Worm (Caenorhabditis elegans) whole organism, young adult: ENCODE results near the gene tmem-24.

Experiments used
- B0261.1 ChIP-seq: sonication (generic microtip); optimal IDR thresholded peaks from 2 replicates; lab custom pipeline; 2016; ENCODE audit warnings: mild to moderate bottlenecking, missing genetic modification characterization, moderate library complexity, missing compliant biosample characterization
- F10E7.11 ChIP-seq: sonication (generic microtip); optimal IDR thresholded peaks from 2 replicates; lab custom pipeline; 2017; ENCODE audit warnings: mild to moderate bottlenecking, missing genetic modification characterization, moderate library complexity, missing compliant biosample characterization
- F22D6.2 ChIP-seq: sonication (generic microtip); optimal IDR thresholded peaks from 2 replicates; lab custom pipeline; 2016; ENCODE audit warnings: mild to moderate bottlenecking, missing genetic modification characterization, missing compliant biosample characterization
- F23B12.7 ChIP-seq: sonication (generic microtip); optimal IDR thresholded peaks from 2 replicates; lab custom pipeline; 2017; ENCODE audit warnings: missing genetic modification characterization, mild to moderate bottlenecking, missing compliant biosample characterization, antibody characterized with exemption, moderate library complexity; ENCODE audit not compliant: insufficient read depth
- F33H1.4 ChIP-seq: fragments of 200-800 bp; sonication (Bioruptor generic); IDR thresholded peaks from 2 replicates; pipeline ENCODE4 v1.3.6; 2022; ENCODE audit warnings: missing genetic modification reagents, missing genetic modification characterization, missing compliant biosample characterization
- F57A8.1 ChIP-seq: fragments of 200-800 bp; sonication (Bioruptor generic); optimal IDR thresholded peaks from 2 replicates; lab custom pipeline; 2018; ENCODE audit warnings: mild to moderate bottlenecking, missing genetic modification characterization, moderate library complexity, missing compliant biosample characterization
- K11D2.4 ChIP-seq: fragments of 200-800 bp; sonication (Bioruptor generic); IDR thresholded peaks from 2 replicates; pipeline ENCODE4 v1.3.6; 2022; ENCODE audit warnings: missing genetic modification reagents, missing genetic modification characterization, missing compliant biosample characterization
- K12H6.12 ChIP-seq: fragments of 200-800 bp; sonication (Bioruptor generic); optimal IDR thresholded peaks from 2 replicates; lab custom pipeline; 2018; ENCODE audit warnings: mild to moderate bottlenecking, missing genetic modification characterization, missing compliant biosample characterization
- Y53F4B.3 ChIP-seq: fragments of 200-800 bp; sonication (Bioruptor generic); IDR thresholded peaks from 2 replicates; pipeline ENCODE4 v1.3.6; 2022; ENCODE audit warnings: missing genetic modification reagents, missing genetic modification characterization, missing compliant biosample characterization
- Y67H2A.10 ChIP-seq: fragments of 200-800 bp; sonication (Bioruptor generic); conservative IDR thresholded peaks from 2 replicates; pipeline ENCODE4 v1.3.6; 2022; ENCODE audit warnings: missing genetic modification reagents, missing genetic modification characterization, missing compliant biosample characterization
- aptf-2 ChIP-seq: fragments of 200-800 bp; sonication (Bioruptor generic); conservative IDR thresholded peaks from 2 replicates; pipeline ENCODE4 v1.3.6; 2022; ENCODE audit warnings: missing genetic modification reagents, missing genetic modification characterization, missing compliant biosample characterization
- athp-1 ChIP-seq: sonication (generic microtip); optimal IDR thresholded peaks from 2 replicates; lab custom pipeline; 2017; ENCODE audit warnings: mild to moderate bottlenecking, missing genetic modification characterization, missing compliant biosample characterization
- attf-5 ChIP-seq: fragments of 200-800 bp; sonication (Bioruptor generic); optimal IDR thresholded peaks from 2 replicates; lab custom pipeline; 2018; ENCODE audit warnings: mild to moderate bottlenecking, missing genetic modification characterization, missing compliant biosample characterization
- cebp-1 ChIP-seq, 2 experiments: fragments of 200-800 bp in 1 of 2; sonication (Bioruptor generic) in 1 of 2; sonication (generic microtip) in 1 of 2; IDR thresholded peaks in 1 of 2; optimal IDR thresholded peaks in 1 of 2; 2 replicates each; pipeline versions ENCODE4 v1.3.6 to Lab custom; 2017 to 2022; ENCODE audit warnings: missing compliant biosample characterization in 2 of 2, missing genetic modification characterization in 2 of 2, mild to moderate bottlenecking in 1 of 2, missing genetic modification reagents in 1 of 2, moderate library complexity in 1 of 2
- ceh-100 ChIP-seq: fragments of 200-800 bp; sonication (Bioruptor generic); IDR thresholded peaks from 2 replicates; pipeline ENCODE4 v1.3.6; 2022; ENCODE audit warnings: missing genetic modification reagents, missing genetic modification characterization, missing compliant biosample characterization
- ceh-27 ChIP-seq: fragments of 200-800 bp; sonication (Bioruptor generic); optimal IDR thresholded peaks from 2 replicates; lab custom pipeline; 2018; ENCODE audit warnings: mild to moderate bottlenecking, missing genetic modification characterization, moderate library complexity, missing compliant biosample characterization
- chd-7 ChIP-seq: sonication (generic microtip); optimal IDR thresholded peaks from 2 replicates; lab custom pipeline; 2016; ENCODE audit warnings: mild to moderate bottlenecking, missing genetic modification characterization, moderate library complexity, missing compliant biosample characterization
- die-1 ChIP-seq: sonication (generic microtip); optimal IDR thresholded peaks from 2 replicates; lab custom pipeline; 2016; ENCODE audit warnings: missing genotype, mild to moderate bottlenecking, missing genetic modification characterization, missing compliant biosample characterization
- egl-44 ChIP-seq: fragments of 200-800 bp; sonication (Bioruptor generic); IDR thresholded peaks from 2 replicates; pipeline ENCODE4 v1.3.6; 2022; ENCODE audit warnings: missing genetic modification reagents, missing genetic modification characterization, missing compliant biosample characterization
- egrh-3 ChIP-seq: fragments of 200-800 bp; sonication (Bioruptor generic); IDR thresholded peaks from 2 replicates; pipeline ENCODE4 v1.3.6; 2022; ENCODE audit warnings: missing genetic modification reagents, missing genetic modification characterization, missing compliant biosample characterization
- ekl-4 ChIP-seq: fragments of 200-800 bp; sonication (Bioruptor generic); IDR thresholded peaks from 2 replicates; pipeline ENCODE4 v1.3.6; 2022; ENCODE audit warnings: missing genetic modification reagents, missing genetic modification characterization, missing compliant biosample characterization
- him-1 ChIP-seq: sonication (generic microtip); optimal IDR thresholded peaks from 2 replicates; lab custom pipeline; 2016; ENCODE audit warnings: missing genotype, missing genetic modification reagents, missing genetic modification characterization, missing compliant biosample characterization
- lin-26 ChIP-seq: fragments of 200-800 bp; sonication (Bioruptor generic); IDR thresholded peaks from 2 replicates; pipeline ENCODE4 v1.3.6; 2022; ENCODE audit warnings: missing genetic modification reagents, missing genetic modification characterization, missing compliant biosample characterization
- lin-40 ChIP-seq: sonication (generic microtip); optimal IDR thresholded peaks from 2 replicates; lab custom pipeline; 2016; ENCODE audit warnings: missing genetic modification characterization, mild to moderate bottlenecking, missing compliant biosample characterization, missing genotype, missing genetic modification reagents
- lir-1 ChIP-seq: fragments of 200-800 bp; sonication (Bioruptor generic); conservative IDR thresholded peaks from 2 replicates; pipeline ENCODE4 v1.3.6; 2022; ENCODE audit warnings: missing genetic modification reagents, missing genetic modification characterization, missing compliant biosample characterization
- madf-3 ChIP-seq: fragments of 200-800 bp; sonication (Bioruptor generic); IDR thresholded peaks from 2 replicates; pipeline ENCODE4 v1.3.6; 2022; ENCODE audit warnings: missing genetic modification reagents, missing genetic modification characterization, missing compliant biosample characterization
- madf-6 ChIP-seq: fragments of 200-800 bp; sonication (Bioruptor generic); IDR thresholded peaks from 2 replicates; pipeline ENCODE4 v1.3.6; 2022; ENCODE audit warnings: missing genetic modification reagents, missing genetic modification characterization, missing compliant biosample characterization
- mcd-1 ChIP-seq: fragments of 200-800 bp; sonication (Bioruptor generic); IDR thresholded peaks from 2 replicates; pipeline ENCODE4 v1.3.6; 2022; ENCODE audit warnings: missing genetic modification reagents, missing genetic modification characterization, missing compliant biosample characterization
- nfyb-1 ChIP-seq: fragments of 200-800 bp; sonication (Bioruptor generic); IDR thresholded peaks from 2 replicates; pipeline ENCODE4 v1.3.6; 2022; ENCODE audit warnings: missing genetic modification reagents, missing genetic modification characterization, missing compliant biosample characterization
- nhr-120 ChIP-seq: fragments of 200-800 bp; sonication (Bioruptor generic); IDR thresholded peaks from 2 replicates; pipeline ENCODE4 v1.3.6; 2022; ENCODE audit warnings: missing genetic modification characterization, missing compliant biosample characterization
- nhr-179 ChIP-seq: sonication (generic microtip); optimal IDR thresholded peaks from 2 replicates; lab custom pipeline; 2016; ENCODE audit warnings: mild to moderate bottlenecking, missing genetic modification characterization, missing compliant biosample characterization
- nhr-27 ChIP-seq: fragments of 200-800 bp; sonication (Bioruptor generic); optimal IDR thresholded peaks from 2 replicates; lab custom pipeline; 2018; ENCODE audit warnings: mild to moderate bottlenecking, missing genetic modification characterization, moderate library complexity, missing compliant biosample characterization
- pbrm-1 ChIP-seq: fragments of 200-800 bp; sonication (Bioruptor generic); IDR thresholded peaks from 2 replicates; pipeline ENCODE4 v1.3.6; 2022; ENCODE audit warnings: missing genetic modification reagents, missing genetic modification characterization, missing compliant biosample characterization
- rpc-1 ChIP-seq, 2 experiments: fragments of 150-350 bp in 1 of 2; sonication (generic microtip) in 1 of 2; optimal IDR thresholded peaks; 2 replicates each; lab custom pipeline; 2014 to 2018; ENCODE audit warnings: missing biosample characterization in 1 of 2, missing genetic modification characterization in 1 of 2, missing genetic modification reagents in 1 of 2, missing genotype in 1 of 2
- sdz-38 ChIP-seq: sonication (generic microtip); optimal IDR thresholded peaks from 2 replicates; lab custom pipeline; 2016; ENCODE audit warnings: missing genotype, missing genetic modification characterization, missing compliant biosample characterization
- snpc-1.1 ChIP-seq: sonication (generic microtip); optimal IDR thresholded peaks from 2 replicates; lab custom pipeline; 2017; ENCODE audit warnings: missing genetic modification characterization, mild to moderate bottlenecking, missing compliant biosample characterization, antibody characterized with exemption, moderate library complexity, missing genotype, missing genetic modification reagents; ENCODE audit not compliant: insufficient read depth
- snpc-4 ChIP-seq, 5 experiments: fragments of 150-350 bp in 1 of 5; sonication (generic microtip) in 4 of 5; optimal IDR thresholded peaks; 2 replicates each; lab custom pipeline; 2014 to 2018; ENCODE audit warnings: missing genetic modification characterization in 5 of 5, missing biosample characterization in 3 of 5, antibody characterized with exemption in 2 of 5, mild to moderate bottlenecking in 2 of 5, missing compliant biosample characterization in 2 of 5, missing genotype in 2 of 5, moderate library complexity in 2 of 5, missing genetic modification reagents in 1 of 5
- somi-1 ChIP-seq: fragments of 200-800 bp; sonication (Bioruptor generic); optimal IDR thresholded peaks from 2 replicates; lab custom pipeline; 2018; ENCODE audit warnings: mild to moderate bottlenecking, missing genetic modification characterization, missing compliant biosample characterization
- tbp1 ChIP-seq: fragments of 200-800 bp; sonication (Bioruptor generic); optimal IDR thresholded peaks from 2 replicates; lab custom pipeline; 2018; ENCODE audit warnings: mild to moderate bottlenecking, missing genetic modification characterization, missing compliant biosample characterization
- unc-130 ChIP-seq: sonication (generic microtip); optimal IDR thresholded peaks from 2 replicates; lab custom pipeline; 2016; ENCODE audit warnings: missing genetic modification reagents, missing genetic modification characterization, missing compliant biosample characterization
- zfh-2 ChIP-seq: fragments of 200-800 bp; sonication (Bioruptor generic); conservative IDR thresholded peaks from 2 replicates; pipeline ENCODE4 v1.3.6; 2022; ENCODE audit warnings: missing genetic modification reagents, missing genetic modification characterization, missing compliant biosample characterization
- ztf-18 ChIP-seq: sonication (generic microtip); optimal IDR thresholded peaks from 2 replicates; lab custom pipeline; 2016; ENCODE audit warnings: missing genotype, mild to moderate bottlenecking, missing genetic modification characterization, missing compliant biosample characterization
- ztf-26 ChIP-seq: sonication (generic microtip); optimal IDR thresholded peaks from 2 replicates; lab custom pipeline; 2017; ENCODE audit warnings: missing genetic modification characterization, missing compliant biosample characterization
- ztf-6 ChIP-seq: fragments of 200-800 bp; sonication (Bioruptor generic); IDR thresholded peaks from 2 replicates; pipeline ENCODE4 v1.3.6; 2022; ENCODE audit warnings: missing genetic modification reagents, missing genetic modification characterization, missing compliant biosample characterization

tmem-24 gene

DNA sequence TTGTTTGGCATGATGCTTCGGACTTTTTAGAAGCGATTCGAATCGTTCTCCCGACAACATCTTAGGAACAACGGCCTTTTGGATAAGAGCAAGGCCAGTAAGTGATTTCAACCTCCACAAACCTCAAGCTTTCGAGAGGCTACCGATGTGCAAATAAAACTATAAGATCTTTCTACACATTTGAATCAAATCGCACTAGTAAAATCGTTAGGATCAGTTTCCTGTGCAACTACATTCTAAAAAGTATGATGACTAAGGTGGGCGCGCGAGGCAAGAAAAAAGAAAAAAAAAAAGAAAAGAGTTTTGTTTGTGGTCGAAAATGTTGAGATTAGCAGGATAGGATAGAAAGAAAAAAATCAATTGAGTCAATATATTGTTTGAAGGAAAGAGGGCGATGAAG lies at the start of gene tmem-24:
Gene tmem-24 (minus strand): TSS at position 101 of the 400 bp plus-strand sequence.
- TF ChIP-seq sdz-38 (tag; lab: Kevin White, UChicago) (no peak), unc-130 (GFP tag; lab: Kevin White, UChicago) (no peak), Y53F4B.3 (no peak), F23B12.7 (no peak), F10E7.11 (tag; lab: Kevin White, UChicago) (no peak), die-1 (tag; lab: Kevin White, UChicago) (no peak), ztf-18 (tag; lab: Kevin White, UChicago) (no peak), Y67H2A.10 (GFP tag; lab: Robert Waterston, UW) (no peak), K11D2.4 (GFP tag; lab: Robert Waterston, UW) (no peak), lir-1 (GFP tag; lab: Robert Waterston, UW) (no peak), him-1 (no peak), nhr-179 (no peak), aptf-2 (no peak), rpc-1 (optimal IDR thresholded peaks at IDR 0.05; lab: Kevin White, UChicago) (no peak), rpc-1 (tag; optimal IDR thresholded peaks at IDR 0.05; lab: Kevin White, UChicago) (no peak), lin-26 (GFP tag; lab: Robert Waterston, UW) (no peak)
- TF ChIP-seq, all 124 proteins: peak for 0

- TF ChIP-seq egrh-3 = peak; percentile 24; the same call in 1 of the 2 replicates
- TF ChIP-seq cebp-1 (GFP tag; IDR thresholded peaks at IDR 0.05; lab: Robert Waterston, UW) = 0 out of 2 replicates have a peak, but pooled peaks have one; percentile 15
- peak; percentile 64 for TF ChIP-seq cebp-1 (tag; optimal IDR thresholded peaks at IDR 0.05; lab: Kevin White, UChicago)
- no peak for TF ChIP-seq Y53F4B.3
- TF ChIP-seq nhr-120 = no peak
- 0 out of 2 replicates have a peak, but pooled peaks have one; percentile 24 for TF ChIP-seq egl-44 (GFP tag; lab: Robert Waterston, UW)
- no peak for TF ChIP-seq F57A8.1 (GFP tag; lab: Kevin White, UChicago)
- 0 out of 2 replicates have a peak, but pooled peaks have one; percentile 26 for TF ChIP-seq madf-6 (GFP tag; lab: Robert Waterston, UW)
- TF ChIP-seq somi-1 = peak; percentile 5
- no peak for TF ChIP-seq F33H1.4 (GFP tag; lab: Robert Waterston, UW)
- TF ChIP-seq ekl-4 (GFP tag; lab: Robert Waterston, UW) = 0 out of 2 replicates have a peak, but pooled peaks have one; percentile 30
- TF ChIP-seq lir-1 (GFP tag; lab: Robert Waterston, UW) = peak; percentile 92
- peak; percentile 63; the same call in 1 of the 2 replicates for TF ChIP-seq K11D2.4 (GFP tag; lab: Robert Waterston, UW)
- no peak for TF ChIP-seq snpc-1.1 (tag; lab: Kevin White, UChicago)
- TF ChIP-seq lin-26 (GFP tag; lab: Robert Waterston, UW) = peak; percentile 61; the same call in 1 of the 2 replicates
- TF ChIP-seq nhr-27 = no peak
- TF ChIP-seq mcd-1 (GFP tag; lab: Robert Waterston, UW) = peak; percentile 30; the same call in 1 of the 2 replicates
- peak; percentile 15 for TF ChIP-seq athp-1 (tag; lab: Kevin White, UChicago)
- peak; percentile 77 for TF ChIP-seq chd-7 (tag; lab: Kevin White, UChicago)
- peak; percentile 8 for TF ChIP-seq ztf-26 (tag; lab: Kevin White, UChicago)
- TF ChIP-seq lin-40 (tag; lab: Kevin White, UChicago) = no peak
- peak; percentile 26 for TF ChIP-seq die-1 (tag; lab: Kevin White, UChicago)
- no peak for TF ChIP-seq ceh-100
- peak; percentile 67; the same call in 1 of the 2 replicates for TF ChIP-seq zfh-2 (GFP tag; lab: Robert Waterston, UW)
- no peak for TF ChIP-seq F22D6.2
- TF ChIP-seq attf-5 (GFP tag; lab: Kevin White, UChicago) = peak; percentile 49
- no peak for TF ChIP-seq B0261.1 (tag; lab: Kevin White, UChicago)
- peak; percentile 59 for TF ChIP-seq K12H6.12 (tag; lab: Kevin White, UChicago)
- 0 out of 2 replicates have a peak, but pooled peaks have one; percentile 10 for TF ChIP-seq madf-3
- TF ChIP-seq tbp1 (GFP tag; lab: Kevin White, UChicago) = peak; percentile 40
- peak; percentile 52 for TF ChIP-seq nfyb-1
- peak; percentile 60 for TF ChIP-seq ceh-27 (GFP tag; lab: Kevin White, UChicago)
- no peak for TF ChIP-seq ztf-6 (GFP tag; lab: Robert Waterston, UW)
- no peak for TF ChIP-seq snpc-4 (GFP tag; optimal IDR thresholded peaks at IDR 0.05; lab: Kevin White, UChicago)
- TF ChIP-seq snpc-4 (tag; optimal IDR thresholded peaks at IDR 0.05; lab: Kevin White, UChicago) = no peak
- peak; percentile 45; the same call in 1 of the 2 replicates for TF ChIP-seq pbrm-1 (GFP tag; lab: Robert Waterston, UW)
These were observed 49.5 kb upstream of the tmem-24 start for ce11 chrX:3694172-3694571.
